Fruit fly (Drosophila melanogaster) whole organism: ENCODE results near the gene CG7488.

ENCODE experiments used
- Dll ChIP-seq: fragments of >200 bp; optimal IDR thresholded peaks from 2 replicates; lab custom pipeline; 2017
- pan ChIP-seq: fragments of >200 bp; optimal IDR thresholded peaks from 2 replicates; lab custom pipeline; 2017
- psq ChIP-seq: fragments of >200 bp; optimal IDR thresholded peaks from 2 replicates; lab custom pipeline; 2017

DNA sequence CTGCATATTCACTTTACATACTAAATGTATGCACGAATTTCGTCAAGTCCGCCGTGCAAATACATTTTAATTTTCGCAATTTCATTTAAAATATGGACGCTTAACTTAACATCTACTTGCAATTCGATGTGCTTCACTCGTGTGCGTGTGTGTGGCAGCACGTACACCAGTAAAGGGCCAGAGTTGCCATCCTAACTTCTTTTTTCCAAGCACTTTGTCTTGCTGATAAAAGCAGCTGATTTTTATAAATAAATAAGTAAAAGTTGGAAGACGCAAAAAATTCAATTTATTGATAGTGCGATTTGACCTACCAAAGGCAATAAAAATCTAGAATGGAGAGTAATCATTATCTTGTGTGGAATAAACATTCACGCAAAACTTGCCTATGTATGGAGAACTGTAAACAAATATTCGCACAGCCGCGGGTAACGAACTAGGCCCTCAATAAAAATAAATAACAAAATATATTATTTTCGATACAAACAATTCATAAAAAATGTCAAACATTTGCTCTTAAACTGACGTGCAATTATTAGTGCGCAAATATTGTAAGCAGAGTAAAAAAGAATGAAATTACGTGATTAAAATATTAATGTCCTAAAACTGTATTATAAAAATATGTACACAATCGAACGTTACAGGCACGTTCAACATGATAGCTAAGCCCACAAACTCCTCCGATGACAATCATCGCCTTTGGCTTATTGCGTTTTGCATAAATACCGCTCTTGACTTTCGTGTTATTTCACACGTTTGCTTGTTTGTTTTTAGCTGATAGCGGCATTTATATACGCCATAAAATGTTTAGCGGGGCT lies 13.0 kb upstream of the CG7488 start:
- TF ChIP-seq psq (no peak), pan (no peak), Dll (lab: Kevin White, UChicago) (no peak)
